Worm (Caenorhabditis elegans) whole organism, L4 larva: Measurements from ENCODE around the gene fipr-17.

Experiments
- F37D6.2 ChIP-seq: sonication (generic microtip); optimal IDR thresholded peaks from 2 replicates; lab custom pipeline; 2016; ENCODE audit warnings: mild to moderate bottlenecking, missing genetic modification characterization, missing compliant biosample characterization
- F44E2.7 ChIP-seq: fragments of 200-800 bp; sonication (Bioruptor generic); IDR thresholded peaks from 2 replicates; pipeline ENCODE4 v2.1.2; 2022; ENCODE audit warnings: missing genetic modification characterization, missing compliant biosample characterization
- R02D3.7 ChIP-seq: fragments of 150-350 bp; sonication (generic microtip); optimal IDR thresholded peaks from 3 replicates; lab custom pipeline; 2014; ENCODE audit warnings: missing biosample characterization, missing genetic modification characterization
- Y5F2A.4 ChIP-seq: fragments of 200-800 bp; sonication (Bioruptor generic); optimal IDR thresholded peaks from 2 replicates; lab custom pipeline; 2018; ENCODE audit warnings: mild to moderate bottlenecking, missing genetic modification characterization, missing compliant biosample characterization
- aha-1 ChIP-seq: fragments of 150-350 bp; peaks from one replicate; lab custom pipeline; 2014; ENCODE audit warnings: missing biosample characterization, missing genetic modification characterization
- ceh-32 ChIP-seq: sonication (generic microtip); optimal IDR thresholded peaks from 2 replicates; lab custom pipeline; 2016; ENCODE audit warnings: mild to moderate bottlenecking, missing genetic modification characterization, missing compliant biosample characterization; ENCODE audit not compliant: poor library complexity
- ceh-44 ChIP-seq: fragments of 200-800 bp; sonication (Bioruptor generic); IDR thresholded peaks from 2 replicates; pipeline ENCODE4 v1.3.6; 2022; ENCODE audit warnings: missing genetic modification reagents, missing genetic modification characterization, missing compliant biosample characterization
- ceh-62 ChIP-seq: sonication (generic microtip); optimal IDR thresholded peaks from 2 replicates; lab custom pipeline; 2017; ENCODE audit warnings: missing biosample characterization, missing genetic modification characterization
- ceh-82 ChIP-seq: sonication (generic microtip); optimal IDR thresholded peaks from 2 replicates; lab custom pipeline; 2017; ENCODE audit warnings: missing biosample characterization, missing genetic modification characterization
- ces-1 ChIP-seq: fragments of 150-350 bp; sonication (generic microtip); optimal IDR thresholded peaks from 4 replicates; lab custom pipeline; 2014; ENCODE audit warnings: missing biosample characterization, missing genetic modification reagents, missing genetic modification characterization
- cey-2 ChIP-seq: sonication (generic microtip); optimal IDR thresholded peaks from 3 replicates; lab custom pipeline; 2017; ENCODE audit warnings: missing genetic modification characterization, mild to moderate bottlenecking, missing compliant biosample characterization, antibody characterized with exemption, borderline replicate concordance; ENCODE audit not compliant: insufficient read depth
- dmd-6 ChIP-seq: fragments of 200-800 bp; sonication (Bioruptor generic); IDR thresholded peaks from 2 replicates; pipeline ENCODE4 v1.3.6; 2022; ENCODE audit warnings: missing genetic modification reagents, missing genetic modification characterization, missing compliant biosample characterization
- dmd-8 ChIP-seq: fragments of 200-800 bp; sonication (Bioruptor generic); IDR thresholded peaks from 2 replicates; pipeline ENCODE4 v1.3.6; 2022; ENCODE audit warnings: missing genetic modification characterization, missing compliant biosample characterization
- dpl-1 ChIP-seq: fragments of 150-350 bp; optimal IDR thresholded peaks from 2 replicates; lab custom pipeline; 2014; ENCODE audit warnings: missing biosample characterization, missing genetic modification reagents, missing genetic modification characterization
- dve-1 ChIP-seq: sonication (generic microtip); optimal IDR thresholded peaks from 2 replicates; lab custom pipeline; 2017; ENCODE audit warnings: antibody characterized with exemption, mild to moderate bottlenecking, missing genetic modification characterization, missing compliant biosample characterization; ENCODE audit not compliant: insufficient read depth
- gei-8 ChIP-seq: fragments of 200-800 bp; sonication (Bioruptor generic); optimal IDR thresholded peaks from 2 replicates; lab custom pipeline; 2018; ENCODE audit warnings: mild to moderate bottlenecking, missing genetic modification characterization, missing compliant biosample characterization
- hlh-11 ChIP-seq: fragments of 200-800 bp; sonication (Bioruptor generic); optimal IDR thresholded peaks from 2 replicates; lab custom pipeline; 2018; ENCODE audit warnings: mild to moderate bottlenecking, missing genetic modification characterization, missing compliant biosample characterization
- hlh-30 ChIP-seq: sonication (generic microtip); optimal IDR thresholded peaks from 2 replicates; lab custom pipeline; 2017; ENCODE audit warnings: antibody characterized with exemption, mild to moderate bottlenecking, missing genetic modification characterization, missing compliant biosample characterization; ENCODE audit not compliant: insufficient read depth
- lim-7 ChIP-seq: fragments of 200-800 bp; sonication (Bioruptor generic); IDR thresholded peaks from 2 replicates; pipeline ENCODE4 v1.3.6; 2022; ENCODE audit warnings: missing genetic modification characterization, missing compliant biosample characterization
- lin-1 ChIP-seq: fragments of 200-800 bp; sonication (Bioruptor generic); IDR thresholded peaks from 2 replicates; pipeline ENCODE4 v1.3.6; 2022; ENCODE audit warnings: missing genetic modification reagents, missing genetic modification characterization, missing compliant biosample characterization
- lin-13 ChIP-seq: fragments of 150-350 bp; optimal IDR thresholded peaks from 2 replicates; lab custom pipeline; 2014; ENCODE audit warnings: missing biosample characterization, missing genetic modification reagents, missing genetic modification characterization
- lin-15B ChIP-seq: fragments of 150-350 bp; sonication (generic microtip); optimal IDR thresholded peaks from 3 replicates; lab custom pipeline; 2014; ENCODE audit warnings: missing biosample characterization, missing genetic modification characterization
- lin-29 ChIP-seq: fragments of 200-800 bp; sonication (Bioruptor generic); IDR thresholded peaks from 2 replicates; pipeline ENCODE4 v1.3.6; 2022; ENCODE audit warnings: missing genetic modification reagents, missing genetic modification characterization, missing compliant biosample characterization
- lir-3 ChIP-seq: sonication (generic microtip); optimal IDR thresholded peaks from 2 replicates; lab custom pipeline; 2016; ENCODE audit warnings: mild to moderate bottlenecking, missing genetic modification characterization, missing compliant biosample characterization
- madf-9 ChIP-seq: fragments of 200-800 bp; sonication (Bioruptor generic); conservative IDR thresholded peaks from 2 replicates; pipeline ENCODE4 v1.3.6; 2022; ENCODE audit warnings: missing genetic modification reagents, missing genetic modification characterization, missing compliant biosample characterization
- mdl-1 ChIP-seq, 2 experiments: fragments of 150-350 bp in 1 of 2; sonication (generic microtip) in 1 of 2; optimal IDR thresholded peaks; 2 replicates each; lab custom pipeline; 2014 to 2017; ENCODE audit warnings: missing biosample characterization in 2 of 2, missing genetic modification characterization in 2 of 2
- mep-1 ChIP-seq: fragments of 150-350 bp; sonication (generic microtip); optimal IDR thresholded peaks from 3 replicates; lab custom pipeline; 2014; ENCODE audit warnings: missing biosample characterization, missing genetic modification characterization
- mes-2 ChIP-seq: sonication (generic microtip); optimal IDR thresholded peaks from 2 replicates; lab custom pipeline; 2016; ENCODE audit warnings: missing genotype, mild to moderate bottlenecking, missing genetic modification characterization, missing compliant biosample characterization; ENCODE audit not compliant: poor library complexity, severe bottlenecking
- mxl-2 ChIP-seq: fragments of 200-800 bp; sonication (Bioruptor generic); conservative IDR thresholded peaks from 2 replicates; pipeline ENCODE4 v1.3.6; 2022; ENCODE audit warnings: missing genetic modification reagents, missing genetic modification characterization, missing compliant biosample characterization
- mxl-3 ChIP-seq: fragments of 200-800 bp; sonication (Bioruptor generic); optimal IDR thresholded peaks from 2 replicates; lab custom pipeline; 2018; ENCODE audit warnings: mild to moderate bottlenecking, missing genetic modification characterization, missing compliant biosample characterization
- nhr-111 ChIP-seq: fragments of 200-800 bp; sonication (Bioruptor generic); optimal IDR thresholded peaks from 2 replicates; lab custom pipeline; 2018; ENCODE audit warnings: mild to moderate bottlenecking, missing genetic modification characterization, missing compliant biosample characterization
- nhr-237 ChIP-seq: sonication (generic microtip); optimal IDR thresholded peaks from 2 replicates; lab custom pipeline; 2017; ENCODE audit warnings: missing biosample characterization, missing genetic modification characterization
- nhr-25 ChIP-seq: sonication (generic microtip); optimal IDR thresholded peaks from 2 replicates; lab custom pipeline; 2017; ENCODE audit warnings: missing genetic modification characterization, mild to moderate bottlenecking, missing compliant biosample characterization, antibody characterized with exemption, moderate library complexity, borderline replicate concordance; ENCODE audit not compliant: insufficient read depth
- nhr-41 ChIP-seq: fragments of 200-800 bp; sonication (Bioruptor generic); IDR thresholded peaks from 2 replicates; pipeline ENCODE4 v1.3.6; 2022; ENCODE audit warnings: missing genetic modification reagents, missing genetic modification characterization, missing compliant biosample characterization
- nhr-42 ChIP-seq: fragments of 200-800 bp; sonication (Bioruptor generic); IDR thresholded peaks from 2 replicates; pipeline ENCODE4 v1.3.6; 2022; ENCODE audit warnings: missing genetic modification characterization, missing compliant biosample characterization
- nhr-48 ChIP-seq: sonication (generic microtip); optimal IDR thresholded peaks from 2 replicates; lab custom pipeline; 2016; ENCODE audit warnings: mild to moderate bottlenecking, missing genetic modification characterization, missing compliant biosample characterization
- nhr-6 ChIP-seq: fragments of 150-350 bp; optimal IDR thresholded peaks from 2 replicates; lab custom pipeline; 2014; ENCODE audit warnings: missing biosample characterization, missing genetic modification characterization
- nhr-77 ChIP-seq: fragments of 150-350 bp; optimal IDR thresholded peaks from 2 replicates; lab custom pipeline; 2014; ENCODE audit warnings: missing biosample characterization, missing genetic modification characterization
- pha-4 ChIP-seq, 2 experiments: fragments of 150-350 bp in 1 of 2; fragments of 200-800 bp in 1 of 2; sonication (Bioruptor generic) in 1 of 2; IDR thresholded peaks in 1 of 2; optimal IDR thresholded peaks in 1 of 2; 2 replicates each; pipeline versions ENCODE4 v1.3.6 to Lab custom; 2014 to 2022; ENCODE audit warnings: missing genetic modification characterization in 2 of 2, missing genetic modification reagents in 2 of 2, missing biosample characterization in 1 of 2, missing compliant biosample characterization in 1 of 2
- pqm-1 ChIP-seq: sonication (generic microtip); optimal IDR thresholded peaks from 2 replicates; lab custom pipeline; 2017; ENCODE audit warnings: missing biosample characterization, missing genetic modification characterization
- rbr-2 ChIP-seq: sonication (generic microtip); optimal IDR thresholded peaks from 2 replicates; lab custom pipeline; 2016; ENCODE audit warnings: missing genotype, missing genetic modification characterization, missing compliant biosample characterization
- sdz-12 ChIP-seq: fragments of 200-800 bp; sonication (Bioruptor generic); optimal IDR thresholded peaks from 2 replicates; lab custom pipeline; 2018; ENCODE audit warnings: mild to moderate bottlenecking, missing genetic modification characterization, missing compliant biosample characterization
- set-16 ChIP-seq: fragments of 200-800 bp; sonication (Bioruptor generic); IDR thresholded peaks from 2 replicates; pipeline ENCODE4 v1.3.6; 2022; ENCODE audit warnings: missing genetic modification reagents, missing genetic modification characterization, missing compliant biosample characterization
- skn-1 ChIP-seq: fragments of 150-350 bp; optimal IDR thresholded peaks from 2 replicates; lab custom pipeline; 2014; ENCODE audit warnings: missing biosample characterization, missing genetic modification characterization
- tag-97 ChIP-seq: fragments of 200-800 bp; sonication (Bioruptor generic); IDR thresholded peaks from 2 replicates; pipeline ENCODE4 v1.3.6; 2022; ENCODE audit warnings: missing genetic modification characterization, missing compliant biosample characterization
- tra-1 ChIP-seq: fragments of 200-800 bp; sonication (Bioruptor generic); IDR thresholded peaks from 2 replicates; pipeline ENCODE4 v1.3.6; 2022; ENCODE audit warnings: missing genetic modification reagents, missing genetic modification characterization, missing compliant biosample characterization
- zag-1 ChIP-seq: fragments of 150-350 bp; optimal IDR thresholded peaks from 2 replicates; lab custom pipeline; 2014; ENCODE audit warnings: missing biosample characterization, missing genetic modification characterization
- zfp-2 ChIP-seq: sonication (generic microtip); optimal IDR thresholded peaks from 2 replicates; lab custom pipeline; 2016; ENCODE audit warnings: mild to moderate bottlenecking, missing genetic modification characterization, missing compliant biosample characterization
- ztf-11 ChIP-seq: fragments of 150-350 bp; optimal IDR thresholded peaks from 2 replicates; lab custom pipeline; 2014; ENCODE audit warnings: missing biosample characterization, missing genetic modification characterization

The fipr-17 gene

ce11 chrIII:10989491-10990032 lies 17.8 kb downstream of the fipr-17 start (continued):
- TF ChIP-seq dmd-6, result peak; percentile 95
- TF ChIP-seq lin-29 (GFP tag; lab: Robert Waterston, UW), result peak; percentile 86
- peak; percentile 80 for TF ChIP-seq cey-2 (tag; lab: Kevin White, UChicago)
- TF ChIP-seq ces-1 (GFP tag; lab: Kevin White, UChicago), result peak; percentile 59
- TF ChIP-seq mxl-3, result peak; percentile 90
- peak; percentile 92 for TF ChIP-seq sdz-12 (GFP tag; lab: Kevin White, UChicago)
- peak; percentile 100 for TF ChIP-seq aha-1 (tag; lab: Kevin White, UChicago)
- peak; percentile 96 for TF ChIP-seq madf-9 (GFP tag; lab: Robert Waterston, UW)
- peak; percentile 80 for TF ChIP-seq zfp-2 (tag; lab: Kevin White, UChicago)
- peak; percentile 85; the same call in 1 of the 2 replicates for TF ChIP-seq tag-97
- peak; percentile 96 for TF ChIP-seq gei-8 (GFP tag; lab: Kevin White, UChicago)
- peak; percentile 96 for TF ChIP-seq dmd-8 (GFP tag; lab: Robert Waterston, UW)
- TF ChIP-seq lim-7 (GFP tag; lab: Robert Waterston, UW), result peak; percentile 95
- no peak for TF ChIP-seq ceh-62 (tag; lab: Kevin White, UChicago)
- peak; percentile 91 for TF ChIP-seq nhr-25
- peak; percentile 98 for TF ChIP-seq nhr-41
- peak; percentile 17 for TF ChIP-seq R02D3.7 (tag; lab: Kevin White, UChicago)
- peak; percentile 96 for TF ChIP-seq mes-2 (tag; lab: Kevin White, UChicago)
- TF ChIP-seq ceh-82, result no peak
- TF ChIP-seq lin-15B (tag; lab: Kevin White, UChicago), result peak; percentile 48
- TF ChIP-seq pqm-1, result peak; percentile 34
- peak; percentile 97 for TF ChIP-seq rbr-2 (tag; lab: Kevin White, UChicago)
- TF ChIP-seq lin-1 (GFP tag; lab: Robert Waterston, UW), result peak; percentile 94
- TF ChIP-seq nhr-42 (GFP tag; lab: Robert Waterston, UW), result peak; percentile 93
- TF ChIP-seq mdl-1 (tag; optimal IDR thresholded peaks at IDR 0.05; lab: Kevin White, UChicago), result peak; percentile 50 to 64
- peak; percentile 99 for TF ChIP-seq dve-1 (tag; lab: Kevin White, UChicago)
- peak; percentile 80 for TF ChIP-seq ceh-32 (tag; lab: Kevin White, UChicago)
- TF ChIP-seq mep-1 (tag; lab: Kevin White, UChicago), result peak; percentile 98
- peak; percentile 98 for TF ChIP-seq pha-4 (GFP tag; IDR thresholded peaks at IDR 0.05; lab: Robert Waterston, UW)
- peak; percentile 31 for TF ChIP-seq pha-4 (tag; optimal IDR thresholded peaks at IDR 0.05; lab: Kevin White, UChicago)
- peak; percentile 97 for TF ChIP-seq ceh-44 (GFP tag; lab: Robert Waterston, UW)
- TF ChIP-seq lin-13 (GFP tag; lab: Kevin White, UChicago), result peak; percentile 94
- peak; percentile 94 for TF ChIP-seq F37D6.2 (tag; lab: Kevin White, UChicago)
- TF ChIP-seq hlh-30, result peak; percentile 94
- TF ChIP-seq nhr-77, result peak; percentile 76
- peak; percentile 97 for TF ChIP-seq F44E2.7 (GFP tag; lab: Robert Waterston, UW)
- peak; percentile 35 for TF ChIP-seq nhr-237 (tag; lab: Kevin White, UChicago)
- TF ChIP-seq ztf-11 (tag; lab: Kevin White, UChicago), result no peak
- TF ChIP-seq zag-1 (tag; lab: Kevin White, UChicago), result peak; percentile 70
- TF ChIP-seq tra-1, result peak; percentile 97
- peak; percentile 91 for TF ChIP-seq mxl-2
- TF ChIP-seq Y5F2A.4 (GFP tag; lab: Kevin White, UChicago), result peak; percentile 88
- TF ChIP-seq nhr-6 (tag; lab: Kevin White, UChicago), result peak; percentile 65
- TF ChIP-seq hlh-11 (tag; lab: Kevin White, UChicago), result peak; percentile 88
- peak; percentile 90 for TF ChIP-seq lir-3 (tag; lab: Kevin White, UChicago)
- peak; percentile 87 for TF ChIP-seq nhr-48 (tag; lab: Kevin White, UChicago)
- peak; percentile 90 for TF ChIP-seq nhr-111 (GFP tag; lab: Kevin White, UChicago)
- peak; percentile 85 for TF ChIP-seq set-16 (GFP tag; lab: Robert Waterston, UW)
- no peak for TF ChIP-seq skn-1
- peak; percentile 84 for TF ChIP-seq dpl-1 (GFP tag; lab: Kevin White, UChicago)
